Worm (Caenorhabditis elegans) whole organism, L4/young adult: ENCODE results near the gene srw-53.

Experiments
- W03F9.2 ChIP-seq: fragments of 150-350 bp; optimal IDR thresholded peaks from 2 replicates; lab custom pipeline; 2014; ENCODE audit warnings: missing biosample characterization, missing genetic modification characterization
- dao-5 ChIP-seq: sonication (generic microtip); optimal IDR thresholded peaks from 2 replicates; lab custom pipeline; 2016; ENCODE audit warnings: missing genotype, missing genetic modification characterization, moderate library complexity, missing compliant biosample characterization
- him-1 ChIP-seq: sonication (generic microtip); optimal IDR thresholded peaks from 2 replicates; lab custom pipeline; 2016; ENCODE audit warnings: missing genotype, missing genetic modification reagents, missing genetic modification characterization, missing compliant biosample characterization

- no peak for TF ChIP-seq him-1 (tag; lab: Kevin White, UChicago)
- TF ChIP-seq W03F9.2 (tag; lab: Kevin White, UChicago): no peak
- TF ChIP-seq dao-5 (tag; lab: Kevin White, UChicago): no peak
Measured at ce11 chrV:15899696-15900095, 43.5 kb upstream of the srw-53 start, which contains the start of gene T06C12.14.
